2 fruit fly cellular contexts compared by ENCODE assay signal in genomic region chrX:10496319-10496718, dm6.
TF ChIP-seq lines count a peak whose summit lies in the region.

No protein-coding gene starts in this region.

TF ChIP-seq in whole organism, prepupa, 60 proteins besides CTCF, POLR2A, EP300 and RAD21:
- TF ChIP-seq svp (GFP tag; lab: Kevin White, UChicago) (peak; percentile 80), vri (GFP tag; optimal IDR thresholded peaks at IDR 0.05; lab: Kevin White, UChicago) (peak; percentile 56), Hr4 (GFP tag; optimal IDR thresholded peaks at IDR 0.05; lab: Kevin White, UChicago) (no peak), CG10631 (GFP tag; optimal IDR thresholded peaks at IDR 0.05; lab: Kevin White, UChicago) (no peak)

TF ChIP-seq in whole organism, wandering third instar larva, 38 proteins besides CTCF, POLR2A, EP300 and RAD21:
- no peak for TF ChIP-seq tai (GFP tag; optimal IDR thresholded peaks at IDR 0.05; lab: Kevin White, UChicago)
- TF ChIP-seq Rel (GFP tag; optimal IDR thresholded peaks at IDR 0.05; lab: Kevin White, UChicago): no peak
- peak; percentile 34 for TF ChIP-seq Rel (tag; optimal IDR thresholded peaks at IDR 0.05; lab: Kevin White, UChicago)
- no peak for TF ChIP-seq Dfd (GFP tag; optimal IDR thresholded peaks at IDR 0.05; lab: Kevin White, UChicago)
